Worm (Caenorhabditis elegans) whole organism, L4 larva: Measurements from ENCODE around the gene math-23.
"Not testable (repeated sequence)": the region's sequence is repeated elsewhere in the genome, so short reads cannot be mapped to it uniquely, and the experiment has no call there.

ENCODE experiments used
- F37D6.2 ChIP-seq: sonication (generic microtip); optimal IDR thresholded peaks from 2 replicates; lab custom pipeline; 2016; ENCODE audit warnings: mild to moderate bottlenecking, missing genetic modification characterization, missing compliant biosample characterization
- F44E2.7 ChIP-seq: fragments of 200-800 bp; sonication (Bioruptor generic); IDR thresholded peaks from 2 replicates; pipeline ENCODE4 v2.1.2; 2022; ENCODE audit warnings: missing genetic modification characterization, missing compliant biosample characterization
- T20F7.1 ChIP-seq: fragments of 200-800 bp; sonication (Bioruptor generic); optimal IDR thresholded peaks from 2 replicates; lab custom pipeline; 2018; ENCODE audit warnings: mild to moderate bottlenecking, missing genetic modification characterization, missing compliant biosample characterization
- Y105C5A.15 ChIP-seq: fragments of 200-800 bp; sonication (Bioruptor generic); IDR thresholded peaks from 2 replicates; pipeline ENCODE4 v1.3.6; 2022; ENCODE audit warnings: missing genetic modification characterization, missing compliant biosample characterization
- Y75B8A.6 ChIP-seq: fragments of 200-800 bp; sonication (Bioruptor generic); IDR thresholded peaks from 2 replicates; pipeline ENCODE4 v1.3.6; 2022; ENCODE audit warnings: missing genetic modification reagents, missing genetic modification characterization, missing compliant biosample characterization
- ZK337.2 ChIP-seq: fragments of 200-800 bp; sonication (Bioruptor generic); IDR thresholded peaks from 2 replicates; pipeline ENCODE4 v1.3.6; 2022; ENCODE audit warnings: missing genetic modification reagents, missing genetic modification characterization, missing compliant biosample characterization
- ZK546.5 ChIP-seq, 2 experiments: sonication (generic microtip); optimal IDR thresholded peaks; 2 replicates each; lab custom pipeline; 2017; ENCODE audit warnings: missing biosample characterization in 2 of 2, missing genetic modification characterization in 2 of 2
- aly-2 ChIP-seq: sonication (generic microtip); optimal IDR thresholded peaks from 2 replicates; lab custom pipeline; 2018; ENCODE audit warnings: missing biosample characterization, missing genetic modification characterization
- ceh-20 ChIP-seq: fragments of 200-800 bp; sonication (Bioruptor generic); IDR thresholded peaks from 2 replicates; pipeline ENCODE4 v1.3.6; 2022; ENCODE audit warnings: missing genetic modification reagents, missing genetic modification characterization, missing compliant biosample characterization
- ceh-28 ChIP-seq: fragments of 150-350 bp; optimal IDR thresholded peaks from 2 replicates; lab custom pipeline; 2014; ENCODE audit warnings: missing biosample characterization, missing genetic modification reagents, missing genetic modification characterization
- ceh-32 ChIP-seq: sonication (generic microtip); optimal IDR thresholded peaks from 2 replicates; lab custom pipeline; 2016; ENCODE audit warnings: mild to moderate bottlenecking, missing genetic modification characterization, missing compliant biosample characterization; ENCODE audit not compliant: poor library complexity
- ceh-62 ChIP-seq: sonication (generic microtip); optimal IDR thresholded peaks from 2 replicates; lab custom pipeline; 2017; ENCODE audit warnings: missing biosample characterization, missing genetic modification characterization
- ceh-82 ChIP-seq: sonication (generic microtip); optimal IDR thresholded peaks from 2 replicates; lab custom pipeline; 2017; ENCODE audit warnings: missing biosample characterization, missing genetic modification characterization
- daf-12 ChIP-seq: fragments of 150-350 bp; optimal IDR thresholded peaks from 2 replicates; lab custom pipeline; 2014; ENCODE audit warnings: missing biosample characterization, missing genetic modification reagents, missing genetic modification characterization
- daf-16 ChIP-seq, 3 experiments: sonication (generic microtip); optimal IDR thresholded peaks; 2 replicates each; lab custom pipeline; 2016 to 2017; ENCODE audit warnings: missing genetic modification characterization in 3 of 3, missing genetic modification reagents in 3 of 3, mild to moderate bottlenecking in 2 of 3, missing compliant biosample characterization in 2 of 3, missing biosample characterization in 1 of 3, moderate library complexity in 1 of 3
- dmd-9 ChIP-seq: fragments of 200-800 bp; sonication (Bioruptor generic); IDR thresholded peaks from 2 replicates; pipeline ENCODE4 v1.3.6; 2022; ENCODE audit warnings: missing genetic modification reagents, missing genetic modification characterization, missing compliant biosample characterization
- dpl-1 ChIP-seq: fragments of 150-350 bp; optimal IDR thresholded peaks from 2 replicates; lab custom pipeline; 2014; ENCODE audit warnings: missing biosample characterization, missing genetic modification reagents, missing genetic modification characterization
- duxl-1 ChIP-seq: sonication (generic microtip); optimal IDR thresholded peaks from 2 replicates; lab custom pipeline; 2016; ENCODE audit warnings: mild to moderate bottlenecking, missing genetic modification characterization, moderate library complexity, missing compliant biosample characterization; ENCODE audit not compliant: poor library complexity
- egl-27 ChIP-seq: sonication (generic microtip); optimal IDR thresholded peaks from 3 replicates; lab custom pipeline; 2017; ENCODE audit warnings: missing biosample characterization, missing genetic modification reagents, missing genetic modification characterization
- fkh-10 ChIP-seq: fragments of 150-350 bp; optimal IDR thresholded peaks from 2 replicates; lab custom pipeline; 2014; ENCODE audit warnings: missing biosample characterization, missing genetic modification reagents, missing genetic modification characterization
- gei-8 ChIP-seq: fragments of 200-800 bp; sonication (Bioruptor generic); optimal IDR thresholded peaks from 2 replicates; lab custom pipeline; 2018; ENCODE audit warnings: mild to moderate bottlenecking, missing genetic modification characterization, missing compliant biosample characterization
- hlh-11 ChIP-seq: fragments of 200-800 bp; sonication (Bioruptor generic); optimal IDR thresholded peaks from 2 replicates; lab custom pipeline; 2018; ENCODE audit warnings: mild to moderate bottlenecking, missing genetic modification characterization, missing compliant biosample characterization
- hlh-30 ChIP-seq: sonication (generic microtip); optimal IDR thresholded peaks from 2 replicates; lab custom pipeline; 2017; ENCODE audit warnings: antibody characterized with exemption, mild to moderate bottlenecking, missing genetic modification characterization, missing compliant biosample characterization; ENCODE audit not compliant: insufficient read depth
- hmg-1.1 ChIP-seq: fragments of 200-800 bp; sonication (Bioruptor generic); IDR thresholded peaks from 2 replicates; pipeline ENCODE4 v1.3.6; 2022; ENCODE audit warnings: missing genetic modification reagents, missing genetic modification characterization, missing compliant biosample characterization
- lin-1 ChIP-seq: fragments of 200-800 bp; sonication (Bioruptor generic); IDR thresholded peaks from 2 replicates; pipeline ENCODE4 v1.3.6; 2022; ENCODE audit warnings: missing genetic modification reagents, missing genetic modification characterization, missing compliant biosample characterization
- lin-29 ChIP-seq: fragments of 200-800 bp; sonication (Bioruptor generic); IDR thresholded peaks from 2 replicates; pipeline ENCODE4 v1.3.6; 2022; ENCODE audit warnings: missing genetic modification reagents, missing genetic modification characterization, missing compliant biosample characterization
- lin-39 ChIP-seq: fragments of 150-350 bp; optimal IDR thresholded peaks from 2 replicates; lab custom pipeline; 2014; ENCODE audit warnings: missing biosample characterization, missing genetic modification reagents, missing genetic modification characterization
- lsy-2 ChIP-seq, 2 experiments: fragments of 150-350 bp in 1 of 2; sonication (generic microtip) in 1 of 2; optimal IDR thresholded peaks; 2 replicates each; lab custom pipeline; 2014 to 2017; ENCODE audit warnings: missing biosample characterization in 2 of 2, missing genetic modification characterization in 2 of 2
- madf-9 ChIP-seq: fragments of 200-800 bp; sonication (Bioruptor generic); conservative IDR thresholded peaks from 2 replicates; pipeline ENCODE4 v1.3.6; 2022; ENCODE audit warnings: missing genetic modification reagents, missing genetic modification characterization, missing compliant biosample characterization
- mxl-3 ChIP-seq: fragments of 200-800 bp; sonication (Bioruptor generic); optimal IDR thresholded peaks from 2 replicates; lab custom pipeline; 2018; ENCODE audit warnings: mild to moderate bottlenecking, missing genetic modification characterization, missing compliant biosample characterization
- nhr-111 ChIP-seq: fragments of 200-800 bp; sonication (Bioruptor generic); optimal IDR thresholded peaks from 2 replicates; lab custom pipeline; 2018; ENCODE audit warnings: mild to moderate bottlenecking, missing genetic modification characterization, missing compliant biosample characterization
- nhr-237 ChIP-seq: sonication (generic microtip); optimal IDR thresholded peaks from 2 replicates; lab custom pipeline; 2017; ENCODE audit warnings: missing biosample characterization, missing genetic modification characterization
- nhr-28 ChIP-seq: fragments of 150-350 bp; optimal IDR thresholded peaks from 2 replicates; lab custom pipeline; 2014; ENCODE audit warnings: missing biosample characterization, missing genetic modification characterization
- nhr-42 ChIP-seq: fragments of 200-800 bp; sonication (Bioruptor generic); IDR thresholded peaks from 2 replicates; pipeline ENCODE4 v1.3.6; 2022; ENCODE audit warnings: missing genetic modification characterization, missing compliant biosample characterization
- nhr-6 ChIP-seq: fragments of 150-350 bp; optimal IDR thresholded peaks from 2 replicates; lab custom pipeline; 2014; ENCODE audit warnings: missing biosample characterization, missing genetic modification characterization
- nhr-76 ChIP-seq: fragments of 150-350 bp; optimal IDR thresholded peaks from 2 replicates; lab custom pipeline; 2014; ENCODE audit warnings: missing biosample characterization, missing genetic modification characterization
- nhr-77 ChIP-seq: fragments of 150-350 bp; optimal IDR thresholded peaks from 2 replicates; lab custom pipeline; 2014; ENCODE audit warnings: missing biosample characterization, missing genetic modification characterization
- php-3 ChIP-seq: fragments of 200-800 bp; sonication (Bioruptor generic); IDR thresholded peaks from 2 replicates; pipeline ENCODE4 v1.3.6; 2022; ENCODE audit warnings: missing genetic modification reagents, missing genetic modification characterization, missing compliant biosample characterization
- saeg-2 ChIP-seq: fragments of 200-800 bp; sonication (Bioruptor generic); IDR thresholded peaks from 2 replicates; pipeline ENCODE4 v1.3.6; 2022; ENCODE audit warnings: missing genetic modification reagents, missing genetic modification characterization, missing compliant biosample characterization
- sdz-12 ChIP-seq: fragments of 200-800 bp; sonication (Bioruptor generic); optimal IDR thresholded peaks from 2 replicates; lab custom pipeline; 2018; ENCODE audit warnings: mild to moderate bottlenecking, missing genetic modification characterization, missing compliant biosample characterization
- snpc-4 ChIP-seq: fragments of 150-350 bp; optimal IDR thresholded peaks from 2 replicates; lab custom pipeline; 2014; ENCODE audit warnings: missing biosample characterization, missing genetic modification characterization
- spr-1 ChIP-seq: sonication (generic microtip); optimal IDR thresholded peaks from 2 replicates; lab custom pipeline; 2016; ENCODE audit warnings: mild to moderate bottlenecking, missing genetic modification characterization, missing compliant biosample characterization
- tra-1 ChIP-seq: fragments of 200-800 bp; sonication (Bioruptor generic); IDR thresholded peaks from 2 replicates; pipeline ENCODE4 v1.3.6; 2022; ENCODE audit warnings: missing genetic modification reagents, missing genetic modification characterization, missing compliant biosample characterization
- unc-39 ChIP-seq: sonication (generic microtip); optimal IDR thresholded peaks from 2 replicates; lab custom pipeline; 2017; ENCODE audit warnings: missing biosample characterization, missing genetic modification characterization
- vab-7 ChIP-seq: fragments of 200-800 bp; sonication (Bioruptor generic); IDR thresholded peaks from 2 replicates; pipeline ENCODE4 v1.3.6; 2022; ENCODE audit warnings: missing genetic modification reagents, missing genetic modification characterization, missing compliant biosample characterization
- zip-2 ChIP-seq: fragments of 150-350 bp; optimal IDR thresholded peaks from 2 replicates; lab custom pipeline; 2014; ENCODE audit warnings: missing biosample characterization, missing genetic modification characterization
- ztf-7 ChIP-seq: fragments of 150-350 bp; optimal IDR thresholded peaks from 2 replicates; lab custom pipeline; 2014; ENCODE audit warnings: missing biosample characterization, missing genetic modification characterization

Gene math-23

DNA sequence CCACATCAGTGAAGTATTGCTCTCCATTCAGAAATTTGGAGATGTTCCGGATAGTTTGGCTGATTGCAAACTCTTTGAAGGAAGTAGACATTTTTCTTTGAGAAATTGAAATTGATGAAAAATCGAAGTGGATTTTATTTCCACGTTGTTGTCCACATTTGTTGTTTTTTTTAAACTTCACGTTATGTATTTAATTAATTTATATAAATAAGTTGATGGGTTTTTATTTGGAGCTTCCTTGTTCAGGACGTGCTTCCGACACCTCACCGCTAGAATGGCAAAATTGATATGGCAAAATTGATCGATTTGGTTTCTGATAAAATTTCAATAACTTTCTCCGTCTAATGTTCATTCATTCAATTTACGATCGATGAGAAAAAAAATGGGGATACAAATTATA lies 44.3 kb downstream of the math-23 start, which contains the start of gene math-48:
math-48 (minus strand) TSS at position 101 of the 400 bp plus-strand sequence.
- no peak for TF ChIP-seq F44E2.7 (GFP tag; lab: Robert Waterston, UW)
- no peak for TF ChIP-seq nhr-237 (tag; lab: Kevin White, UChicago)
- no peak for TF ChIP-seq dpl-1 (GFP tag; lab: Kevin White, UChicago)
- TF ChIP-seq madf-9 (GFP tag; lab: Robert Waterston, UW), result no peak
- no peak for TF ChIP-seq dmd-9 (GFP tag; lab: Robert Waterston, UW)
- no peak for TF ChIP-seq saeg-2 (GFP tag; lab: Robert Waterston, UW)
- TF ChIP-seq hmg-1.1 (GFP tag; lab: Robert Waterston, UW), result no peak
- no peak for TF ChIP-seq daf-12 (tag; lab: Kevin White, UChicago)
- no peak for TF ChIP-seq ZK546.5 (tag; optimal IDR thresholded peaks at IDR 0.05; lab: Kevin White, UChicago)
- no peak for TF ChIP-seq ZK337.2
- TF ChIP-seq php-3, result no peak
- TF ChIP-seq aly-2 (tag; lab: Kevin White, UChicago), result no peak
- TF ChIP-seq ceh-32 (tag; lab: Kevin White, UChicago), result no peak
- no peak for TF ChIP-seq fkh-10 (GFP tag; lab: Kevin White, UChicago)
- no peak for TF ChIP-seq nhr-111
- TF ChIP-seq hlh-11 (tag; lab: Kevin White, UChicago), result no peak
- no peak for TF ChIP-seq nhr-76 (tag; lab: Kevin White, UChicago)
- TF ChIP-seq nhr-6, result no peak
- no peak for TF ChIP-seq nhr-42 (GFP tag; lab: Robert Waterston, UW)
- TF ChIP-seq F37D6.2 (tag; lab: Kevin White, UChicago), result no peak
- TF ChIP-seq, all 104 proteins: peak for 0

- TF ChIP-seq saeg-2 (GFP tag; lab: Robert Waterston, UW); ceh-32 (tag; lab: Kevin White, UChicago); lin-1: not testable (repeated sequence)
Observed at ce11 chrII:1948393-1948792, 46.3 kb downstream of the math-23 start, which contains the start of gene ZK250.2. TSS of gene ZK250.2 (plus strand) at chrII:1948693.

ce11 chrII:1949119-1949518 lies 47.0 kb downstream of the math-23 start:
- TF ChIP-seq nhr-28 (tag; lab: Kevin White, UChicago) (peak; percentile 83), nhr-76 (tag; lab: Kevin White, UChicago) (no peak), ceh-62 (no peak), lin-29 (GFP tag; lab: Robert Waterston, UW) (no peak), egl-27 (no peak), zip-2 (tag; lab: Kevin White, UChicago) (no peak), hlh-11 (tag; lab: Kevin White, UChicago) (peak; percentile 78), nhr-77 (tag; lab: Kevin White, UChicago) (peak; percentile 48), daf-16 (GFP tag; optimal IDR thresholded peaks at IDR 0.05; lab: Kevin White, UChicago) (no peak), daf-16 (tag; optimal IDR thresholded peaks at IDR 0.05; lab: Kevin White, UChicago) (peak; percentile 61), spr-1 (tag; lab: Kevin White, UChicago) (no peak), nhr-111 (no peak), ceh-28 (tag; lab: Kevin White, UChicago) (no peak), lin-1 (peak; percentile 96), snpc-4 (tag; lab: Kevin White, UChicago) (no peak), Y105C5A.15 (GFP tag; lab: Robert Waterston, UW) (no peak), lin-39 (tag; lab: Kevin White, UChicago) (no peak), php-3 (peak; percentile 88), lsy-2 (tag; optimal IDR thresholded peaks at IDR 0.05; lab: Kevin White, UChicago) (no peak), sdz-12 (GFP tag; lab: Kevin White, UChicago) (no peak), aly-2 (tag; lab: Kevin White, UChicago) (no peak), gei-8 (no peak), T20F7.1 (GFP tag; lab: Kevin White, UChicago) (no peak), ztf-7 (tag; lab: Kevin White, UChicago) (no peak), fkh-10 (GFP tag; lab: Kevin White, UChicago) (no peak), unc-39 (tag; lab: Kevin White, UChicago) (no peak), vab-7 (GFP tag; lab: Robert Waterston, UW) (no peak), Y75B8A.6 (GFP tag; lab: Robert Waterston, UW) (0 out of 2 replicates have a peak, but pooled peaks have one; percentile 64), ceh-82 (tag; lab: Kevin White, UChicago) (no peak), mxl-3 (GFP tag; lab: Kevin White, UChicago) (peak; percentile 12), duxl-1 (tag; lab: Kevin White, UChicago) (peak; percentile 79), hlh-30 (no peak), tra-1 (GFP tag; lab: Robert Waterston, UW) (peak; percentile 88), madf-9 (GFP tag; lab: Robert Waterston, UW) (no peak), ceh-20 (GFP tag; lab: Robert Waterston, UW) (no peak)
